Fruit fly (Drosophila melanogaster) whole organism, embryonic: ENCODE data around the gene CG7381.

Source experiments
- Bgb ChIP-seq: fragments of 200-800 bp; sonication (Bioruptor generic); IDR thresholded peaks from 2 replicates; pipeline ENCODE4 v1.3.6; 2022; ENCODE audit warnings: missing biosample characterization, missing genetic modification characterization; ENCODE audit not compliant: partially characterized antibody
- CG10267 ChIP-seq: fragments of 200-800 bp; sonication (Bioruptor generic); optimal IDR thresholded peaks from 2 replicates; lab custom pipeline; 2018; ENCODE audit warnings: missing biosample characterization, mild to moderate bottlenecking, missing genetic modification characterization, moderate library complexity
- CG10462 ChIP-seq: fragments of 200-800 bp; sonication (Bioruptor generic); optimal IDR thresholded peaks from 2 replicates; lab custom pipeline; 2016; ENCODE audit warnings: missing biosample characterization, missing genetic modification characterization
- CG14860 ChIP-seq: fragments of 200-800 bp; sonication (Bioruptor generic); IDR thresholded peaks from 3 replicates; pipeline ENCODE4 v1.3.6; 2022; ENCODE audit warnings: missing biosample characterization, missing genetic modification characterization; ENCODE audit not compliant: partially characterized antibody
- CG15514 ChIP-seq: fragments of 200-800 bp; sonication (Bioruptor generic); optimal IDR thresholded peaks from 3 replicates; lab custom pipeline; 2017; ENCODE audit warnings: missing biosample characterization, missing genetic modification characterization, mild to moderate bottlenecking, moderate library complexity, missing genetic modification reagents
- CG16813 ChIP-seq: fragments of 200-800 bp; sonication (Bioruptor generic); IDR thresholded peaks from 3 replicates; pipeline ENCODE4 v1.3.6; 2022; ENCODE audit warnings: missing biosample characterization, missing genetic modification characterization; ENCODE audit not compliant: partially characterized antibody
- CG17912 ChIP-seq: fragments of 200-800 bp; sonication (Bioruptor generic); optimal IDR thresholded peaks from 2 replicates; lab custom pipeline; 2018; ENCODE audit warnings: missing biosample characterization, mild to moderate bottlenecking, missing genetic modification characterization
- CG2116 ChIP-seq: fragments of 200-800 bp; sonication (Bioruptor generic); optimal IDR thresholded peaks from 3 replicates; lab custom pipeline; 2018; ENCODE audit warnings: missing biosample characterization, mild to moderate bottlenecking, missing genetic modification characterization
- CG2129 ChIP-seq: fragments of 200-800 bp; sonication (Bioruptor generic); IDR thresholded peaks from 2 replicates; pipeline ENCODE4 v1.3.6; 2022; ENCODE audit warnings: missing biosample characterization, missing genetic modification characterization; ENCODE audit not compliant: partially characterized antibody
- CG3838 ChIP-seq: fragments of 200-800 bp; sonication (Bioruptor generic); optimal IDR thresholded peaks from 3 replicates; lab custom pipeline; 2016; ENCODE audit warnings: missing biosample characterization, missing genetic modification characterization
- CG3995 ChIP-seq: fragments of 200-800 bp; sonication (Bioruptor generic); optimal IDR thresholded peaks from 3 replicates; lab custom pipeline; 2016; ENCODE audit warnings: missing biosample characterization, missing genetic modification characterization
- CG4360 ChIP-seq: fragments of 200-800 bp; sonication (Bioruptor generic); IDR thresholded peaks from 2 replicates; pipeline ENCODE4 v1.3.6; 2022; ENCODE audit warnings: missing biosample characterization, missing genetic modification characterization
- CG4617 ChIP-seq: fragments of 200-800 bp; sonication (Bioruptor generic); optimal IDR thresholded peaks from 3 replicates; lab custom pipeline; 2016; ENCODE audit warnings: missing biosample characterization, missing genetic modification characterization, borderline replicate concordance
- CG6791 ChIP-seq: fragments of 200-800 bp; sonication (Bioruptor generic); IDR thresholded peaks from 3 replicates; pipeline ENCODE4 v1.3.6; 2022; ENCODE audit warnings: missing biosample characterization, missing genetic modification characterization; ENCODE audit not compliant: partially characterized antibody
- CG7963 ChIP-seq: fragments of 200-800 bp; sonication (Bioruptor generic); IDR thresholded peaks from 3 replicates; pipeline ENCODE4 v1.3.6; 2022; ENCODE audit warnings: missing biosample characterization, missing genetic modification characterization; ENCODE audit not compliant: partially characterized antibody
- CG9437 ChIP-seq: fragments of 200-800 bp; sonication (Bioruptor generic); optimal IDR thresholded peaks from 2 replicates; lab custom pipeline; 2018; ENCODE audit warnings: missing biosample characterization, mild to moderate bottlenecking, missing genetic modification characterization
- CG9932 ChIP-seq: fragments of 200-800 bp; sonication (Bioruptor generic); IDR thresholded peaks from 2 replicates; pipeline ENCODE4 v1.3.6; 2022; ENCODE audit warnings: missing biosample characterization, missing genetic modification characterization
- Dll ChIP-seq: fragments of 200-800 bp; sonication (Bioruptor generic); IDR thresholded peaks from 4 replicates; pipeline ENCODE4 v1.3.6; 2022; ENCODE audit warnings: missing biosample characterization, missing genetic modification characterization; ENCODE audit not compliant: partially characterized antibody
- Dp ChIP-seq: fragments of 200-800 bp; sonication (Bioruptor generic); optimal IDR thresholded peaks from 2 replicates; lab custom pipeline; 2018; ENCODE audit warnings: missing biosample characterization, mild to moderate bottlenecking, missing genetic modification characterization, moderate library complexity
- Dref ChIP-seq: fragments of 200-800 bp; sonication (Bioruptor generic); IDR thresholded peaks from 2 replicates; pipeline ENCODE4 v1.3.6; 2022; ENCODE audit warnings: missing biosample characterization, missing genetic modification characterization
- HLH4C ChIP-seq: fragments of 200-800 bp; sonication (Bioruptor generic); IDR thresholded peaks from 3 replicates; pipeline ENCODE4 v1.3.6; 2022; ENCODE audit warnings: missing biosample characterization, missing genetic modification characterization; ENCODE audit not compliant: partially characterized antibody
- HmgD ChIP-seq: fragments of 200-800 bp; sonication (Bioruptor generic); optimal IDR thresholded peaks from 3 replicates; lab custom pipeline; 2016; ENCODE audit warnings: missing biosample characterization, missing genetic modification characterization
- MBD-R2 ChIP-seq: fragments of 200-800 bp; sonication (Bioruptor generic); IDR thresholded peaks from 2 replicates; pipeline ENCODE4 v1.3.6; 2022; ENCODE audit warnings: missing biosample characterization, missing genetic modification characterization
- MESR4 ChIP-seq: fragments of 200-800 bp; sonication (Bioruptor generic); optimal IDR thresholded peaks from 2 replicates; lab custom pipeline; 2018; ENCODE audit warnings: missing biosample characterization, mild to moderate bottlenecking, missing genetic modification characterization, moderate library complexity
- Med ChIP-seq: fragments of 200-800 bp; sonication (Bioruptor generic); peaks from one replicate; lab custom pipeline; 2016; ENCODE audit warnings: missing biosample characterization, missing genetic modification characterization, mild to moderate bottlenecking, inconsistent platforms, moderate library complexity
- Myb ChIP-seq: fragments of 200-800 bp; sonication (Bioruptor generic); optimal IDR thresholded peaks from 2 replicates; lab custom pipeline; 2016; ENCODE audit warnings: missing biosample characterization, missing genetic modification characterization
- Opbp ChIP-seq: fragments of 200-800 bp; sonication (Bioruptor generic); IDR thresholded peaks from 3 replicates; pipeline ENCODE4 v1.3.6; 2022; ENCODE audit warnings: missing biosample characterization, missing genetic modification characterization; ENCODE audit not compliant: partially characterized antibody
- Rfx ChIP-seq: fragments of 200-800 bp; sonication (Bioruptor generic); IDR thresholded peaks from 2 replicates; pipeline ENCODE4 v1.3.6; 2022; ENCODE audit warnings: missing biosample characterization, missing genetic modification characterization
- Sry-δ ChIP-seq: fragments of 200-800 bp; sonication (Bioruptor generic); optimal IDR thresholded peaks from 2 replicates; lab custom pipeline; 2016; ENCODE audit warnings: missing biosample characterization, missing genetic modification characterization
- YL-1 ChIP-seq: fragments of 200-800 bp; sonication (Bioruptor generic); optimal IDR thresholded peaks from 3 replicates; lab custom pipeline; 2017; ENCODE audit warnings: missing biosample characterization, mild to moderate bottlenecking, missing genetic modification characterization
- amos ChIP-seq: fragments of 200-800 bp; sonication (Bioruptor generic); IDR thresholded peaks from 2 replicates; pipeline ENCODE4 v1.3.6; 2022; ENCODE audit warnings: missing biosample characterization, missing genetic modification characterization; ENCODE audit not compliant: partially characterized antibody
- aop ChIP-seq: fragments of 200-800 bp; sonication (Bioruptor generic); IDR thresholded peaks from 2 replicates; pipeline ENCODE4 v1.3.6; 2022; ENCODE audit warnings: missing biosample characterization, missing genetic modification characterization
- bbx ChIP-seq: fragments of 200-800 bp; sonication (Bioruptor generic); IDR thresholded peaks from 2 replicates; pipeline ENCODE4 v1.3.6; 2022; ENCODE audit warnings: missing biosample characterization, missing genetic modification characterization; ENCODE audit not compliant: partially characterized antibody
- cwo ChIP-seq: fragments of 200-800 bp; sonication (Bioruptor generic); optimal IDR thresholded peaks from 3 replicates; lab custom pipeline; 2017; ENCODE audit warnings: missing biosample characterization, missing genetic modification characterization, mild to moderate bottlenecking, moderate library complexity, missing genetic modification reagents
- fu2 ChIP-seq: fragments of 200-800 bp; sonication (Bioruptor generic); optimal IDR thresholded peaks from 2 replicates; lab custom pipeline; 2016; ENCODE audit warnings: missing biosample characterization, missing genetic modification characterization
- gfzf ChIP-seq: fragments of 200-800 bp; sonication (Bioruptor generic); optimal IDR thresholded peaks from 2 replicates; lab custom pipeline; 2016; ENCODE audit warnings: missing biosample characterization, mild to moderate bottlenecking, missing genetic modification characterization, moderate library complexity
- mld ChIP-seq: fragments of 200-800 bp; sonication (Bioruptor generic); IDR thresholded peaks from 3 replicates; pipeline ENCODE4 v1.3.6; 2022; ENCODE audit warnings: missing biosample characterization, missing genetic modification characterization; ENCODE audit not compliant: partially characterized antibody
- nerfin-2 ChIP-seq: fragments of 200-800 bp; sonication (Bioruptor generic); IDR thresholded peaks from 2 replicates; pipeline ENCODE4 v1.3.6; 2022; ENCODE audit warnings: missing biosample characterization, missing genetic modification characterization; ENCODE audit not compliant: partially characterized antibody
- prd ChIP-seq, 3 experiments: fragments of >200 bp in 2 of 3; fragments of 200-800 bp in 1 of 3; sonication (Bioruptor generic) in 1 of 3; optimal IDR thresholded peaks in 2 of 3; IDR thresholded peaks in 1 of 3; 2 replicates in 2 of 3; 3 replicates in 1 of 3; pipeline versions ENCODE4 v1.3.6 to Lab custom; 2017 to 2022; ENCODE audit warnings: missing biosample characterization in 1 of 3, missing genetic modification characterization in 1 of 3
- pzg ChIP-seq: fragments of 200-800 bp; sonication (Bioruptor generic); optimal IDR thresholded peaks from 3 replicates; lab custom pipeline; 2018; ENCODE audit warnings: missing biosample characterization, mild to moderate bottlenecking, missing genetic modification characterization, moderate library complexity
- stwl ChIP-seq: fragments of 200-800 bp; sonication (Bioruptor generic); optimal IDR thresholded peaks from 3 replicates; lab custom pipeline; 2018; ENCODE audit warnings: missing biosample characterization, mild to moderate bottlenecking, missing genetic modification characterization, moderate library complexity
- tio ChIP-seq: fragments of 200-800 bp; sonication (Bioruptor generic); optimal IDR thresholded peaks from 2 replicates; lab custom pipeline; 2017; ENCODE audit warnings: missing biosample characterization, missing genetic modification characterization, inconsistent platforms
- tna ChIP-seq: fragments of 200-800 bp; sonication (Bioruptor generic); IDR thresholded peaks from 2 replicates; pipeline ENCODE4 v1.3.6; 2022; ENCODE audit warnings: missing biosample characterization, missing genetic modification characterization; ENCODE audit not compliant: partially characterized antibody
- trem ChIP-seq: fragments of 200-800 bp; optimal IDR thresholded peaks from 3 replicates; lab custom pipeline; 2019; ENCODE audit warnings: missing biosample characterization, mild to moderate bottlenecking, missing genetic modification characterization, moderate library complexity
- vnd ChIP-seq: fragments of 200-800 bp; sonication (Bioruptor generic); IDR thresholded peaks from 3 replicates; pipeline ENCODE4 v1.3.6; 2022; ENCODE audit warnings: missing biosample characterization, missing genetic modification characterization; ENCODE audit not compliant: partially characterized antibody
- zen ChIP-seq: fragments of 200-800 bp; sonication (Bioruptor generic); optimal IDR thresholded peaks from 3 replicates; lab custom pipeline; 2018; ENCODE audit warnings: missing biosample characterization, mild to moderate bottlenecking, missing genetic modification characterization, moderate library complexity
- zen2 ChIP-seq: fragments of 200-800 bp; sonication (Bioruptor generic); IDR thresholded peaks from 3 replicates; pipeline ENCODE4 v1.3.6; 2022; ENCODE audit warnings: missing biosample characterization, missing genetic modification characterization; ENCODE audit not compliant: partially characterized antibody

CG7381 gene

dm6 chr3R:12995522-12995921 lies 18.3 kb upstream of the CG7381 start, which contains the start of gene CG7488 (continued):
- TF ChIP-seq CG10267 (tag; lab: Kevin White, UChicago) (no peak), CG4617 (GFP tag; lab: Kevin White, UChicago) (peak; percentile 30), Sry-δ (GFP tag; lab: Kevin White, UChicago) (peak; percentile 69), MESR4 (GFP tag; lab: Kevin White, UChicago) (peak; percentile 68), CG2129 (GFP tag; lab: Robert Waterston, UW) (peak; percentile 66), CG9932 (GFP tag; lab: Robert Waterston, UW) (no peak), YL-1 (GFP tag; lab: Kevin White, UChicago) (peak; percentile 54), Dref (GFP tag; lab: Robert Waterston, UW) (peak; percentile 80), CG10462 (GFP tag; lab: Kevin White, UChicago) (no peak), CG3838 (no peak), pzg (GFP tag; lab: Kevin White, UChicago) (peak; percentile 48), bbx (peak; percentile 87), Myb (GFP tag; lab: Kevin White, UChicago) (peak; percentile 13), gfzf (GFP tag; lab: Kevin White, UChicago) (peak; percentile 13), aop (no peak), CG6791 (peak; percentile 89), HLH4C (GFP tag; lab: Robert Waterston, UW) (peak; percentile 89), CG14860 (GFP tag; lab: Robert Waterston, UW) (peak; percentile 77), Bgb (GFP tag; lab: Robert Waterston, UW) (peak; percentile 85), vnd (GFP tag; lab: Robert Waterston, UW) (peak; percentile 71), CG9437 (GFP tag; lab: Kevin White, UChicago) (peak; percentile 25), Dll (GFP tag; lab: Robert Waterston, UW) (peak; percentile 92), CG2116 (GFP tag; lab: Kevin White, UChicago) (peak; percentile 80), zen (tag; lab: Kevin White, UChicago) (peak; percentile 27), trem (peak; percentile 59), zen2 (GFP tag; lab: Robert Waterston, UW) (peak; percentile 84), stwl (peak; percentile 26), Rfx (GFP tag; lab: Robert Waterston, UW) (no peak), nerfin-2 (GFP tag; lab: Robert Waterston, UW) (peak; percentile 81; the same call in 1 of the 2 replicates), tna (GFP tag; lab: Robert Waterston, UW) (peak; percentile 85), mld (GFP tag; lab: Robert Waterston, UW) (peak; percentile 83; the same call in 2 of the 3 replicates), Dp (GFP tag; lab: Kevin White, UChicago) (peak; percentile 91), MBD-R2 (GFP tag; lab: Robert Waterston, UW) (peak; percentile 62), Opbp (peak; percentile 78; the same call in 2 of the 3 replicates), cwo (GFP tag; lab: Kevin White, UChicago) (no peak), CG3995 (GFP tag; lab: Kevin White, UChicago) (peak; percentile 81), Med (peak; percentile 57), CG7963 (GFP tag; lab: Robert Waterston, UW) (peak; percentile 70; the same call in 2 of the 3 replicates), CG15514 (GFP tag; lab: Kevin White, UChicago) (peak; percentile 18), CG16813 (peak; percentile 70), amos (peak; percentile 72; the same call in 1 of the 2 replicates), tio (GFP tag; lab: Kevin White, UChicago) (no peak), prd (optimal IDR thresholded peaks at IDR 0.05; lab: Kevin White, UChicago) (no peak), prd (GFP tag; IDR thresholded peaks at IDR 0.05; lab: Robert Waterston, UW) (no peak), fu2 (no peak), CG4360 (no peak), HmgD (GFP tag; lab: Kevin White, UChicago) (no peak), CG17912 (no peak)
